Worm (Caenorhabditis elegans): ENCODE results near the gene K09E2.2.

ce11 chrX:8646997-8647396 lies 25.9 kb upstream of the K09E2.2 start, which contains the start of gene F12D9.2:
- TF ChIP-seq unc-62 (GFP tag; optimal IDR thresholded peaks at IDR 0.05) (no peak), lsy-12 (tag; optimal IDR thresholded peaks at IDR 0.05) (no peak), mdl-1 (tag; optimal IDR thresholded peaks at IDR 0.05) (no peak), mml-1 (tag; optimal IDR thresholded peaks at IDR 0.05) (no peak), nhr-76 (tag; optimal IDR thresholded peaks at IDR 0.05) (no peak), pqm-1 (tag; optimal IDR thresholded peaks at IDR 0.05) (no peak), fkh-10 (GFP tag; optimal IDR thresholded peaks at IDR 0.05) (no peak), fkh-2 (tag; optimal IDR thresholded peaks at IDR 0.05) (no peak), nhr-12 (tag; optimal IDR thresholded peaks at IDR 0.05) (no peak)
